Fruit fly (Drosophila melanogaster): ENCODE results near the gene CG3036.

- TF ChIP-seq usp (GFP tag; optimal IDR thresholded peaks at IDR 0.05): no peak
- no peak for TF ChIP-seq psq (optimal IDR thresholded peaks at IDR 0.05)
These were observed 14.8 kb downstream of the CG3036 start, which contains the start of gene snsl for dm6 chr2L:4906546-4907250.
